Worm (Caenorhabditis elegans) whole organism, young adult: ENCODE results near the gene vps-39.

Source experiments
- D2030.7 ChIP-seq: fragments of 200-800 bp; sonication (Bioruptor generic); IDR thresholded peaks from 2 replicates; pipeline ENCODE4 v1.3.6; 2022; ENCODE audit warnings: missing genetic modification reagents, missing genetic modification characterization, missing compliant biosample characterization
- F49E8.2 ChIP-seq: sonication (generic microtip); optimal IDR thresholded peaks from 3 replicates; lab custom pipeline; 2017; ENCODE audit warnings: missing genetic modification characterization, mild to moderate bottlenecking, missing compliant biosample characterization, antibody characterized with exemption, moderate library complexity; ENCODE audit not compliant: insufficient read depth
- Y53G8AR.9 ChIP-seq: fragments of 200-800 bp; sonication (Bioruptor generic); conservative IDR thresholded peaks from 2 replicates; pipeline ENCODE4 v1.3.6; 2022; ENCODE audit warnings: missing genetic modification reagents, missing genetic modification characterization, missing compliant biosample characterization
- Y95B8A.8 ChIP-seq: fragments of 200-800 bp; sonication (Bioruptor generic); IDR thresholded peaks from 2 replicates; pipeline ENCODE4 v1.3.6; 2022; ENCODE audit warnings: missing genetic modification reagents, missing genetic modification characterization, missing compliant biosample characterization
- aptf-3 ChIP-seq: fragments of 200-800 bp; sonication (Bioruptor generic); IDR thresholded peaks from 2 replicates; pipeline ENCODE4 v1.3.6; 2022; ENCODE audit warnings: missing genetic modification characterization, missing compliant biosample characterization
- attf-5 ChIP-seq: fragments of 200-800 bp; sonication (Bioruptor generic); optimal IDR thresholded peaks from 2 replicates; lab custom pipeline; 2018; ENCODE audit warnings: mild to moderate bottlenecking, missing genetic modification characterization, missing compliant biosample characterization
- him-1 ChIP-seq: sonication (generic microtip); optimal IDR thresholded peaks from 2 replicates; lab custom pipeline; 2016; ENCODE audit warnings: missing genotype, missing genetic modification reagents, missing genetic modification characterization, missing compliant biosample characterization
- hrde-1 ChIP-seq: sonication (generic microtip); optimal IDR thresholded peaks from 2 replicates; lab custom pipeline; 2016; ENCODE audit warnings: missing genetic modification characterization, mild to moderate bottlenecking, missing compliant biosample characterization, moderate library complexity, missing genotype, missing genetic modification reagents, borderline replicate concordance
- lin-35 ChIP-seq, 3 experiments: fragments of 150-350 bp in 2 of 3; sonication (generic microtip) in 1 of 3; optimal IDR thresholded peaks; 2 replicates each; lab custom pipeline; 2014 to 2018; ENCODE audit warnings: missing biosample characterization in 3 of 3, missing genetic modification characterization in 3 of 3, missing genetic modification reagents in 3 of 3
- pha-4 ChIP-seq: fragments of 150-350 bp; sonication (generic microtip); optimal IDR thresholded peaks from 2 replicates; lab custom pipeline; 2014; ENCODE audit warnings: missing biosample characterization, missing genetic modification reagents, missing genetic modification characterization
- snpc-1.1 ChIP-seq: sonication (generic microtip); optimal IDR thresholded peaks from 2 replicates; lab custom pipeline; 2017; ENCODE audit warnings: missing genetic modification characterization, mild to moderate bottlenecking, missing compliant biosample characterization, antibody characterized with exemption, moderate library complexity, missing genotype, missing genetic modification reagents; ENCODE audit not compliant: insufficient read depth
- snpc-3.4 ChIP-seq: sonication (generic microtip); optimal IDR thresholded peaks from 2 replicates; lab custom pipeline; 2017; ENCODE audit warnings: missing genetic modification characterization, mild to moderate bottlenecking, missing compliant biosample characterization, antibody characterized with exemption, moderate library complexity, missing genotype, missing genetic modification reagents

DNA sequence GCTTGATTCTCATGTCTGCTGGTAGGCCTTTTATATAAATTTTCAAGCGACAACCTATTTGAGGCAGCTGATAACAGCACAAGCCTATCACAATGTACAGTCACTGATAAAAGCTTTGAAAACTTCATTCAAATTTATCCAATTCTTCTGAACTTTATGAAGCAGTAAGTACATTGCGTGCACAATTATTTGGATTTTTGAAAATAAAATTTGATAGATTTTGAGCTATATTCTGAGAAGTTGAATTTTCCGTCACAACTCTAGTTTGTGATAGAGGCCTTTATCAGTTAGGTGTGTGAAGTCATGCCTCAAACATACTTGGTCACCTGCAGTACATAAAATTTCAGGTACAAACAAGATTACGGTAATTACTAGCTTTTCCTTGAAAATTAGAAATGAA is 19.5 kb downstream of the vps-39 start, which contains the start of the genes mtl-2 and T08G5.1:
- TF ChIP-seq D2030.7 (GFP tag; lab: Robert Waterston, UW) (no peak), snpc-1.1 (tag; lab: Kevin White, UChicago) (no peak), aptf-3 (no peak), snpc-3.4 (tag; lab: Kevin White, UChicago) (no peak), attf-5 (GFP tag; lab: Kevin White, UChicago) (no peak), Y95B8A.8 (GFP tag; lab: Robert Waterston, UW) (no peak), lin-35 (GFP tag; optimal IDR thresholded peaks at IDR 0.05; lab: Kevin White, UChicago) (no peak), hrde-1 (tag; lab: Kevin White, UChicago) (no peak), him-1 (tag; lab: Kevin White, UChicago) (no peak), F49E8.2 (tag; lab: Kevin White, UChicago) (no peak), pha-4 (no peak), Y53G8AR.9 (GFP tag; lab: Robert Waterston, UW) (no peak)
